Fruit fly (Drosophila melanogaster) whole organism, adult: ENCODE measurements around the gene CG11977.

ENCODE experiments used
- CG33017 ChIP-seq: fragments of 200-800 bp; sonication (Bioruptor generic); optimal IDR thresholded peaks from 2 replicates; lab custom pipeline; 2018; ENCODE audit warnings: missing biosample characterization, mild to moderate bottlenecking, missing genetic modification characterization, moderate library complexity
- CG5204 ChIP-seq: fragments of 200-800 bp; sonication (Bioruptor generic); optimal IDR thresholded peaks from 2 replicates; lab custom pipeline; 2016; ENCODE audit warnings: missing biosample characterization, missing genetic modification characterization
- CG7045 ChIP-seq: fragments of 200-800 bp; sonication (Bioruptor generic); optimal IDR thresholded peaks from 2 replicates; lab custom pipeline; 2017; ENCODE audit warnings: missing biosample characterization, mild to moderate bottlenecking, missing genetic modification characterization
- CG7101 ChIP-seq: fragments of 200-800 bp; sonication (Bioruptor generic); optimal IDR thresholded peaks from 2 replicates; lab custom pipeline; 2018; ENCODE audit warnings: missing biosample characterization, mild to moderate bottlenecking, missing genetic modification characterization, moderate library complexity
- Clk ChIP-seq: fragments of 200-800 bp; sonication (Bioruptor generic); optimal IDR thresholded peaks from 2 replicates; lab custom pipeline; 2017; ENCODE audit warnings: missing biosample characterization, missing genetic modification characterization
- Crg-1 ChIP-seq: fragments of 200-800 bp; sonication (Bioruptor generic); optimal IDR thresholded peaks from 2 replicates; lab custom pipeline; 2016; ENCODE audit warnings: missing biosample characterization, missing genetic modification characterization
- Hr96 ChIP-seq: fragments of 200-800 bp; sonication (Bioruptor generic); optimal IDR thresholded peaks from 2 replicates; lab custom pipeline; 2016; ENCODE audit warnings: missing biosample characterization, missing genetic modification characterization
- Mnt ChIP-seq: fragments of 200-800 bp; sonication (Bioruptor generic); optimal IDR thresholded peaks from 2 replicates; lab custom pipeline; 2016; ENCODE audit warnings: missing biosample characterization, mild to moderate bottlenecking, missing genetic modification characterization
- ovo ChIP-seq: fragments of 200-800 bp; sonication (Bioruptor generic); optimal IDR thresholded peaks from 2 replicates; lab custom pipeline; 2016; ENCODE audit warnings: missing biosample characterization, missing genetic modification characterization
- pad ChIP-seq: fragments of 200-800 bp; sonication (Bioruptor generic); optimal IDR thresholded peaks from 3 replicates; lab custom pipeline; 2017; ENCODE audit warnings: missing biosample characterization, missing genetic modification characterization, mild to moderate bottlenecking, moderate library complexity, missing genetic modification reagents
- tj ChIP-seq: fragments of 200-800 bp; sonication (Bioruptor generic); optimal IDR thresholded peaks from 3 replicates; lab custom pipeline; 2017; ENCODE audit warnings: missing biosample characterization, mild to moderate bottlenecking, missing genetic modification characterization, moderate library complexity
- toe ChIP-seq: fragments of 200-800 bp; sonication (Bioruptor generic); optimal IDR thresholded peaks from 2 replicates; lab custom pipeline; 2016; ENCODE audit warnings: missing biosample characterization, missing genetic modification characterization

dm6 chr3R:8948855-8949254, 48.6 kb upstream of the CG11977 start:
- TF ChIP-seq Crg-1 (GFP tag; lab: Kevin White, UChicago) (no peak), CG7101 (tag; lab: Kevin White, UChicago) (no peak), CG5204 (GFP tag; lab: Kevin White, UChicago) (no peak), CG7045 (GFP tag; lab: Kevin White, UChicago) (no peak), tj (GFP tag; lab: Kevin White, UChicago) (no peak), pad (GFP tag; lab: Kevin White, UChicago) (no peak), Clk (GFP tag; lab: Kevin White, UChicago) (no peak), toe (GFP tag; lab: Kevin White, UChicago) (no peak), CG33017 (no peak), ovo (GFP tag; lab: Kevin White, UChicago) (no peak), Mnt (GFP tag; lab: Kevin White, UChicago) (no peak), Hr96 (GFP tag; lab: Kevin White, UChicago) (no peak)
